Fruit fly (Drosophila melanogaster) whole organism, embryonic: ENCODE results near the gene Rift.

Experiments
- Abd-B ChIP-seq: fragments of 200-800 bp; sonication (Bioruptor generic); optimal IDR thresholded peaks from 2 replicates; lab custom pipeline; 2018; ENCODE audit warnings: missing biosample characterization, mild to moderate bottlenecking, missing genetic modification characterization, moderate library complexity
- Atf-2 ChIP-seq: fragments of 200-800 bp; sonication (Bioruptor generic); optimal IDR thresholded peaks from 2 replicates; lab custom pipeline; 2016; ENCODE audit warnings: missing biosample characterization, missing genetic modification characterization
- CG10274 ChIP-seq: fragments of 200-800 bp; sonication (Bioruptor generic); optimal IDR thresholded peaks from 3 replicates; lab custom pipeline; 2017; ENCODE audit warnings: missing biosample characterization, mild to moderate bottlenecking, missing genetic modification characterization
- CG10431 ChIP-seq: fragments of 200-800 bp; sonication (Bioruptor generic); optimal IDR thresholded peaks from 3 replicates; lab custom pipeline; 2018; ENCODE audit warnings: missing biosample characterization, mild to moderate bottlenecking, missing genetic modification characterization
- CG10462 ChIP-seq: fragments of 200-800 bp; sonication (Bioruptor generic); optimal IDR thresholded peaks from 2 replicates; lab custom pipeline; 2016; ENCODE audit warnings: missing biosample characterization, missing genetic modification characterization
- CG11695 ChIP-seq: fragments of 200-800 bp; sonication (Bioruptor generic); IDR thresholded peaks from 3 replicates; pipeline ENCODE4 v1.3.6; 2022; ENCODE audit warnings: missing biosample characterization, missing genetic modification characterization
- CG14050 ChIP-seq: fragments of 200-800 bp; sonication (Bioruptor generic); IDR thresholded peaks from 3 replicates; pipeline ENCODE4 v1.3.6; 2022; ENCODE audit warnings: missing biosample characterization, missing genetic modification characterization
- CG15514 ChIP-seq: fragments of 200-800 bp; sonication (Bioruptor generic); optimal IDR thresholded peaks from 3 replicates; lab custom pipeline; 2017; ENCODE audit warnings: missing biosample characterization, missing genetic modification characterization, mild to moderate bottlenecking, moderate library complexity, missing genetic modification reagents
- CG17802 ChIP-seq: fragments of 200-800 bp; sonication (Bioruptor generic); optimal IDR thresholded peaks from 2 replicates; lab custom pipeline; 2018; ENCODE audit warnings: missing biosample characterization, mild to moderate bottlenecking, missing genetic modification characterization, moderate library complexity
- CG18262 ChIP-seq: fragments of 200-800 bp; optimal IDR thresholded peaks from 3 replicates; lab custom pipeline; 2019; ENCODE audit warnings: missing biosample characterization, mild to moderate bottlenecking, missing genetic modification characterization, moderate library complexity
- CG2199 ChIP-seq: fragments of 200-800 bp; sonication (Bioruptor generic); IDR thresholded peaks from 3 replicates; pipeline ENCODE4 v1.3.6; 2022; ENCODE audit warnings: missing biosample characterization, missing genetic modification characterization
- CG32532 ChIP-seq: fragments of 200-800 bp; sonication (Bioruptor generic); IDR thresholded peaks from 2 replicates; pipeline ENCODE4 v1.3.6; 2022; ENCODE audit warnings: missing biosample characterization, missing genetic modification characterization
- CG34224 ChIP-seq: fragments of 200-800 bp; sonication (Bioruptor generic); IDR thresholded peaks from 3 replicates; pipeline ENCODE4 v1.3.6; 2022; ENCODE audit warnings: missing biosample characterization, missing genetic modification characterization; ENCODE audit not compliant: partially characterized antibody
- CG4282 ChIP-seq: fragments of 200-800 bp; sonication (Bioruptor generic); optimal IDR thresholded peaks from 2 replicates; lab custom pipeline; 2016; ENCODE audit warnings: missing biosample characterization, missing genetic modification characterization
- CG5180 ChIP-seq: fragments of 200-800 bp; sonication (Bioruptor generic); optimal IDR thresholded peaks from 3 replicates; lab custom pipeline; 2017; ENCODE audit warnings: missing biosample characterization, missing genetic modification characterization, mild to moderate bottlenecking, moderate library complexity, missing genetic modification reagents
- CG6175 ChIP-seq: fragments of 200-800 bp; sonication (Bioruptor generic); IDR thresholded peaks from 3 replicates; pipeline ENCODE4 v1.3.6; 2022; ENCODE audit warnings: missing biosample characterization, missing genetic modification characterization
- CG7963 ChIP-seq: fragments of 200-800 bp; sonication (Bioruptor generic); IDR thresholded peaks from 3 replicates; pipeline ENCODE4 v1.3.6; 2022; ENCODE audit warnings: missing biosample characterization, missing genetic modification characterization; ENCODE audit not compliant: partially characterized antibody
- CG8359 ChIP-seq: fragments of 200-800 bp; sonication (Bioruptor generic); optimal IDR thresholded peaks from 2 replicates; lab custom pipeline; 2017; ENCODE audit warnings: missing biosample characterization, mild to moderate bottlenecking, missing genetic modification characterization, borderline replicate concordance
- CG9932 ChIP-seq: fragments of 200-800 bp; sonication (Bioruptor generic); IDR thresholded peaks from 2 replicates; pipeline ENCODE4 v1.3.6; 2022; ENCODE audit warnings: missing biosample characterization, missing genetic modification characterization
- D ChIP-seq, 2 experiments: fragments of 200-800 bp in 1 of 2; fragments of >200 bp in 1 of 2; sonication (Bioruptor generic) in 1 of 2; optimal IDR thresholded peaks; 2 replicates in 1 of 2; 3 replicates in 1 of 2; lab custom pipeline; 2017; ENCODE audit warnings: mild to moderate bottlenecking in 1 of 2, missing biosample characterization in 1 of 2, missing genetic modification characterization in 1 of 2, missing genetic modification reagents in 1 of 2
- Deaf1 ChIP-seq: fragments of 200-800 bp; optimal IDR thresholded peaks from 3 replicates; lab custom pipeline; 2019; ENCODE audit warnings: missing biosample characterization, mild to moderate bottlenecking, missing genetic modification characterization, moderate library complexity
- Gug ChIP-seq: fragments of 200-800 bp; sonication (Bioruptor generic); IDR thresholded peaks from 4 replicates; pipeline ENCODE4 v1.3.6; 2022; ENCODE audit warnings: missing biosample characterization, missing genetic modification characterization
- HLH54F ChIP-seq: fragments of 200-800 bp; sonication (Bioruptor generic); optimal IDR thresholded peaks from 3 replicates; lab custom pipeline; 2016; ENCODE audit warnings: missing biosample characterization, missing genetic modification characterization
- Hr3 ChIP-seq: fragments of 200-800 bp; sonication (Bioruptor generic); optimal IDR thresholded peaks from 3 replicates; lab custom pipeline; 2016; ENCODE audit warnings: missing biosample characterization, missing genetic modification characterization
- Mrtf ChIP-seq: fragments of 200-800 bp; sonication (Bioruptor generic); IDR thresholded peaks from 3 replicates; pipeline ENCODE4 v1.3.6; 2022; ENCODE audit warnings: missing biosample characterization, missing genetic modification characterization
- NC2β ChIP-seq: fragments of 200-800 bp; sonication (Bioruptor generic); optimal IDR thresholded peaks from 2 replicates; lab custom pipeline; 2016; ENCODE audit warnings: missing biosample characterization, missing genetic modification characterization
- NK7.1 ChIP-seq: fragments of 200-800 bp; sonication (Bioruptor generic); optimal IDR thresholded peaks from 3 replicates; lab custom pipeline; 2016; ENCODE audit warnings: missing biosample characterization, missing genetic modification characterization
- Oli ChIP-seq: fragments of 200-800 bp; sonication (Bioruptor generic); optimal IDR thresholded peaks from 2 replicates; lab custom pipeline; 2018; ENCODE audit warnings: missing biosample characterization, mild to moderate bottlenecking, missing genetic modification characterization, moderate library complexity
- Pdp1 ChIP-seq, 2 experiments: fragments of 200-800 bp; sonication (Bioruptor generic); optimal IDR thresholded peaks; 3 replicates each; lab custom pipeline; 2016; ENCODE audit warnings: missing biosample characterization in 2 of 2, missing genetic modification characterization in 2 of 2, mild to moderate bottlenecking in 1 of 2, moderate library complexity in 1 of 2
- Ptx1 ChIP-seq: fragments of 200-800 bp; sonication (Bioruptor generic); IDR thresholded peaks from 2 replicates; pipeline ENCODE4 v1.3.6; 2022; ENCODE audit warnings: missing biosample characterization, missing genetic modification characterization
- Ravus ChIP-seq: fragments of 200-800 bp; sonication (Bioruptor generic); IDR thresholded peaks from 2 replicates; pipeline ENCODE4 v1.3.6; 2022; ENCODE audit warnings: missing biosample characterization, missing genetic modification characterization
- Sin3A ChIP-seq: fragments of >200 bp; optimal IDR thresholded peaks from 2 replicates; lab custom pipeline; 2018
- Xrp1 ChIP-seq: fragments of 200-800 bp; sonication (Bioruptor generic); IDR thresholded peaks from 2 replicates; pipeline ENCODE4 v1.3.6; 2022; ENCODE audit warnings: missing biosample characterization, missing genetic modification characterization
- ci ChIP-seq: fragments of 200-800 bp; sonication (Bioruptor generic); IDR thresholded peaks from 3 replicates; pipeline ENCODE4 v1.3.6; 2022; ENCODE audit warnings: missing biosample characterization, missing genetic modification characterization
- crp ChIP-seq, 2 experiments: fragments of 200-800 bp; sonication (Bioruptor generic); optimal IDR thresholded peaks; 2 replicates in 1 of 2; 3 replicates in 1 of 2; lab custom pipeline; 2017; ENCODE audit warnings: missing biosample characterization in 2 of 2, missing genetic modification characterization in 2 of 2, mild to moderate bottlenecking in 1 of 2, moderate library complexity in 1 of 2
- ems ChIP-seq: fragments of 200-800 bp; sonication (Bioruptor generic); optimal IDR thresholded peaks from 3 replicates; lab custom pipeline; 2016; ENCODE audit warnings: missing biosample characterization, missing genetic modification characterization
- exex ChIP-seq: fragments of 200-800 bp; sonication (Bioruptor generic); optimal IDR thresholded peaks from 4 replicates; lab custom pipeline; 2018; ENCODE audit warnings: missing biosample characterization, mild to moderate bottlenecking, missing genetic modification characterization, moderate library complexity
- gsb-n ChIP-seq: fragments of 200-800 bp; sonication (Bioruptor generic); optimal IDR thresholded peaks from 3 replicates; lab custom pipeline; 2018; ENCODE audit warnings: missing biosample characterization, mild to moderate bottlenecking, missing genetic modification characterization
- ind ChIP-seq: fragments of 200-800 bp; sonication (Bioruptor generic); optimal IDR thresholded peaks from 3 replicates; lab custom pipeline; 2016; ENCODE audit warnings: missing biosample characterization, missing genetic modification characterization
- kah ChIP-seq: fragments of 200-800 bp; sonication (Bioruptor generic); optimal IDR thresholded peaks from 2 replicates; lab custom pipeline; 2018; ENCODE audit warnings: missing biosample characterization, mild to moderate bottlenecking, missing genetic modification characterization
- lmd ChIP-seq: fragments of 200-800 bp; sonication (Bioruptor generic); IDR thresholded peaks from 2 replicates; pipeline ENCODE4 v1.3.6; 2022; ENCODE audit warnings: missing biosample characterization, missing genetic modification characterization
- nom ChIP-seq: fragments of 200-800 bp; sonication (Bioruptor generic); optimal IDR thresholded peaks from 2 replicates; lab custom pipeline; 2017; ENCODE audit warnings: missing biosample characterization, missing genetic modification characterization, mild to moderate bottlenecking, moderate library complexity, missing genetic modification reagents
- prd ChIP-seq, 3 experiments: fragments of >200 bp in 2 of 3; fragments of 200-800 bp in 1 of 3; sonication (Bioruptor generic) in 1 of 3; optimal IDR thresholded peaks in 2 of 3; IDR thresholded peaks in 1 of 3; 2 replicates in 2 of 3; 3 replicates in 1 of 3; pipeline versions ENCODE4 v1.3.6 to Lab custom; 2017 to 2022; ENCODE audit warnings: missing biosample characterization in 1 of 3, missing genetic modification characterization in 1 of 3
- ranshi ChIP-seq: fragments of 200-800 bp; sonication (Bioruptor generic); IDR thresholded peaks from 2 replicates; pipeline ENCODE4 v1.3.6; 2022; ENCODE audit warnings: missing biosample characterization, missing genetic modification characterization
- repo ChIP-seq: fragments of 200-800 bp; sonication (Bioruptor generic); optimal IDR thresholded peaks from 2 replicates; lab custom pipeline; 2016; ENCODE audit warnings: missing biosample characterization, missing genetic modification characterization
- slbo ChIP-seq: fragments of 200-800 bp; sonication (Bioruptor generic); IDR thresholded peaks from 2 replicates; pipeline ENCODE4 v1.3.6; 2022; ENCODE audit warnings: missing biosample characterization, missing genetic modification characterization
- twi ChIP-seq: fragments of 200-800 bp; optimal IDR thresholded peaks from 2 replicates; lab custom pipeline; 2019; ENCODE audit warnings: missing biosample characterization, mild to moderate bottlenecking, missing genetic modification characterization, moderate library complexity
- zfh1 ChIP-seq: fragments of 200-800 bp; sonication (Bioruptor generic); IDR thresholded peaks from 3 replicates; pipeline ENCODE4 v1.3.6; 2022; ENCODE audit warnings: missing biosample characterization, missing genetic modification characterization

The Rift gene

DNA sequence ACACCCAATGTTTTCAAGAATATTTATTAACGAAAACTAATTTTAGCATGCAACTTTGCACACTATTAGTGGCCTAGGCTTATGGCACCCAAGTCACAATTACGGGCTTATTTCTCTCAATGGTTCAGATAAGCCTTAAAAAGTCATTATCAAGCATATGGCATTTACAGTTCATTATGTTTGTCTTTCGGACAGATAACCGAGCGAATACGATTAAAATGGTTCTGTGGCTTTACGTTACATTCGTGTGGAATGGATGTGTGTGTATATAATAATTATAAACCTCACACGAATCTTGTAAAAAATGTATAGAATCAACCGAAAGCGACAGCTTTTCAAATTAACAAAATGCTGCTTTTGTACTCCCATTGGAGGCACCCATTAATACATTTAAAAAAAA, 1.4 kb downstream of the Rift start:
- TF ChIP-seq CG34224 (GFP tag; lab: Robert Waterston, UW): no peak
- TF ChIP-seq CG10274 (GFP tag; lab: Kevin White, UChicago): no peak
- TF ChIP-seq repo (GFP tag; lab: Kevin White, UChicago): no peak
- TF ChIP-seq Ravus: no peak
- TF ChIP-seq CG2199: 0 out of 3 replicates have a peak, but pooled peaks have one; percentile 9
- TF ChIP-seq CG6175: no peak
- peak; percentile 2 for TF ChIP-seq exex (tag; lab: Kevin White, UChicago)
- TF ChIP-seq ci: no peak
- no peak for TF ChIP-seq D (optimal IDR thresholded peaks at IDR 0.05; lab: Kevin White, UChicago)
- TF ChIP-seq D (GFP tag; optimal IDR thresholded peaks at IDR 0.05; lab: Kevin White, UChicago): no peak
- TF ChIP-seq gsb-n (tag; lab: Kevin White, UChicago): no peak
- TF ChIP-seq ems (GFP tag; lab: Kevin White, UChicago): no peak
- no peak for TF ChIP-seq NK7.1 (GFP tag; lab: Kevin White, UChicago)
- TF ChIP-seq Abd-B (GFP tag; lab: Kevin White, UChicago): no peak
- no peak for TF ChIP-seq nom (GFP tag; lab: Kevin White, UChicago)
- peak; percentile 9 for TF ChIP-seq twi (tag; lab: Kevin White, UChicago)
- no peak for TF ChIP-seq lmd (GFP tag; lab: Robert Waterston, UW)
- no peak for TF ChIP-seq Xrp1 (GFP tag; lab: Robert Waterston, UW)

DNA sequence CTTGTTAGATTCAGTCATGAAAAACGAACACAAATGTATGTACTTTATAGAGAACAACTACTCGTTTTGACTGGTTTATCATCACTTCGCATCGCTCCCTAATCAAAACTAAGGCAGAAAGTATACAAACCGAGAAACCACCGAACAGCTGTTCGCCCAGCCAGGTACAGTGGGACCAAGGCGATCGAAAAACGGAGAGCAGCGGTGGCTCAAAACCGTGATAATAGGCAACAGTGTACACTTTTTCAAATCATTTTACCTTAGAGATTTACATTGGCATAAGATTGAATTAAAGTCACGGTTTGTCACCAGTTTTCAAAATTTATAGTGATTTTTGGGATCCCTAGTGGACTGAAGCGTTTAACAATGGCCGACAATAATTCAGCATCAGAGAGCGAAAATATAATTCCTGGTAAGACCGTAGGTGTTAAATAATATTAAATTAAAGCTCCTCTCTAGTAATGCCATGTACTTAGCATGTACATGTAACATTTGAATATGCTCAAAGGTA, 4.7 kb downstream of the Rift start, which contains the start of the genes CG42233 and CG1971:
Gene CG42233 (minus strand): TSS at position 51 of the 511 bp plus-strand sequence.
Gene CG1971 (plus strand): TSS at position 241 of the 511 bp plus-strand sequence.
- TF ChIP-seq HLH54F (GFP tag; lab: Kevin White, UChicago): peak; percentile 19
- TF ChIP-seq Deaf1 (tag; lab: Kevin White, UChicago): no peak
- TF ChIP-seq twi (tag; lab: Kevin White, UChicago): no peak
- peak; percentile 20 to 85 for TF ChIP-seq crp (GFP tag; optimal IDR thresholded peaks at IDR 0.05; lab: Kevin White, UChicago)
- no peak for TF ChIP-seq kah (GFP tag; lab: Kevin White, UChicago)
- peak; percentile 27 for TF ChIP-seq Oli
- TF ChIP-seq NC2β (GFP tag; lab: Kevin White, UChicago): no peak
- TF ChIP-seq CG10431 (GFP tag; lab: Kevin White, UChicago): peak; percentile 54
- 0 out of 2 replicates have a peak, but pooled peaks have one; percentile 47 for TF ChIP-seq ranshi (GFP tag; lab: Robert Waterston, UW)
- TF ChIP-seq prd (optimal IDR thresholded peaks at IDR 0.05; lab: Kevin White, UChicago): no peak
- TF ChIP-seq prd (GFP tag; IDR thresholded peaks at IDR 0.05; lab: Robert Waterston, UW): peak; percentile 31; the same call in 1 of the 3 replicates
- TF ChIP-seq CG9932 (GFP tag; lab: Robert Waterston, UW): 0 out of 2 replicates have a peak, but pooled peaks have one; percentile 31
- TF ChIP-seq CG8359 (GFP tag; lab: Kevin White, UChicago): no peak
- peak; percentile 5 for TF ChIP-seq Hr3 (GFP tag; lab: Kevin White, UChicago)
- TF ChIP-seq CG32532 (GFP tag; lab: Robert Waterston, UW): peak; percentile 34; the same call in 1 of the 2 replicates
- TF ChIP-seq CG10462: no peak
- TF ChIP-seq CG5180 (GFP tag; lab: Kevin White, UChicago): no peak
- TF ChIP-seq Atf-2 (GFP tag; lab: Kevin White, UChicago): no peak
- peak; percentile 68 for TF ChIP-seq Gug (GFP tag; lab: Robert Waterston, UW)
- peak; percentile 53 for TF ChIP-seq Ptx1 (GFP tag; lab: Robert Waterston, UW)
- no peak for TF ChIP-seq Abd-B (GFP tag; lab: Kevin White, UChicago)
- TF ChIP-seq CG15514: peak; percentile 37
- peak; percentile 58 for TF ChIP-seq slbo
- peak; percentile 73 for TF ChIP-seq CG4282
- TF ChIP-seq zfh1 (GFP tag; lab: Robert Waterston, UW): 0 out of 3 replicates have a peak, but pooled peaks have one; percentile 29
- no peak for TF ChIP-seq CG11695
- peak; percentile 30 for TF ChIP-seq ind (GFP tag; lab: Kevin White, UChicago)
- peak; percentile 42; the same call in 1 of the 2 replicates for TF ChIP-seq Xrp1 (GFP tag; lab: Robert Waterston, UW)
- no peak for TF ChIP-seq CG18262 (tag; lab: Kevin White, UChicago)
- no peak for TF ChIP-seq Sin3A (lab: Kevin White, UChicago)
- peak in 1 of 2 experiments; percentile 28 for TF ChIP-seq Pdp1 (GFP tag; optimal IDR thresholded peaks at IDR 0.05; lab: Kevin White, UChicago)
- TF ChIP-seq Mrtf (GFP tag; lab: Robert Waterston, UW): no peak
- 0 out of 3 replicates have a peak, but pooled peaks have one; percentile 10 for TF ChIP-seq CG7963 (GFP tag; lab: Robert Waterston, UW)
- TF ChIP-seq CG17802 (tag; lab: Kevin White, UChicago): no peak
- TF ChIP-seq CG14050 (GFP tag; lab: Robert Waterston, UW): no peak
